Fruit fly (Drosophila melanogaster) whole organism, embryonic: ENCODE data around the gene Gcna.
A peak's percentile ranks its signal among the peaks of the same experiment; 100 is the strongest.

ENCODE experiments used
- Ada2b ChIP-seq: fragments of 200-800 bp; sonication (Bioruptor generic); IDR thresholded peaks from 2 replicates; pipeline ENCODE4 v1.3.6; 2022; ENCODE audit warnings: missing biosample characterization, missing genetic modification characterization
- Awh ChIP-seq: fragments of 200-800 bp; sonication (Bioruptor generic); IDR thresholded peaks from 2 replicates; pipeline ENCODE4, ENCODE4 v1.3.6; 2022; ENCODE audit warnings: missing biosample characterization, missing genetic modification characterization
- Bgb ChIP-seq: fragments of 200-800 bp; sonication (Bioruptor generic); IDR thresholded peaks from 2 replicates; pipeline ENCODE4 v1.3.6; 2022; ENCODE audit warnings: missing biosample characterization, missing genetic modification characterization; ENCODE audit not compliant: partially characterized antibody
- CG1024 ChIP-seq: fragments of 200-800 bp; sonication (Bioruptor generic); IDR thresholded peaks from 2 replicates; pipeline ENCODE4 v1.3.6; 2022; ENCODE audit warnings: missing biosample characterization, missing genetic modification characterization
- CG10959 ChIP-seq: fragments of 200-800 bp; sonication (Bioruptor generic); IDR thresholded peaks from 2 replicates; pipeline ENCODE4 v1.3.6; 2022; ENCODE audit warnings: missing biosample characterization, missing genetic modification characterization
- CG11695 ChIP-seq: fragments of 200-800 bp; sonication (Bioruptor generic); IDR thresholded peaks from 3 replicates; pipeline ENCODE4 v1.3.6; 2022; ENCODE audit warnings: missing biosample characterization, missing genetic modification characterization
- CG12299 ChIP-seq: fragments of 200-800 bp; sonication (Bioruptor generic); optimal IDR thresholded peaks from 2 replicates; lab custom pipeline; 2018; ENCODE audit warnings: missing biosample characterization, mild to moderate bottlenecking, missing genetic modification characterization
- CG14050 ChIP-seq: fragments of 200-800 bp; sonication (Bioruptor generic); IDR thresholded peaks from 3 replicates; pipeline ENCODE4 v1.3.6; 2022; ENCODE audit warnings: missing biosample characterization, missing genetic modification characterization
- CG14667 ChIP-seq: fragments of 200-800 bp; sonication (Bioruptor generic); IDR thresholded peaks from 2 replicates; pipeline ENCODE4 v1.3.6; 2022; ENCODE audit warnings: missing biosample characterization, missing genetic modification characterization
- CG15601 ChIP-seq: fragments of 200-800 bp; sonication (Bioruptor generic); optimal IDR thresholded peaks from 3 replicates; lab custom pipeline; 2019; ENCODE audit warnings: missing biosample characterization, mild to moderate bottlenecking, missing genetic modification characterization, moderate library complexity
- CG1603 ChIP-seq: fragments of 200-800 bp; sonication (Bioruptor generic); optimal IDR thresholded peaks from 2 replicates; lab custom pipeline; 2019; ENCODE audit warnings: missing biosample characterization, mild to moderate bottlenecking, missing genetic modification characterization, moderate library complexity
- CG17361 ChIP-seq: fragments of 200-800 bp; sonication (Bioruptor generic); IDR thresholded peaks from 3 replicates; pipeline ENCODE4 v1.3.6; 2022; ENCODE audit warnings: missing biosample characterization, missing genetic modification characterization
- CG17568 ChIP-seq: fragments of 200-800 bp; sonication (Bioruptor generic); optimal IDR thresholded peaks from 2 replicates; lab custom pipeline; 2018; ENCODE audit warnings: missing biosample characterization, mild to moderate bottlenecking, missing genetic modification characterization, moderate library complexity
- CG18011 ChIP-seq: fragments of 200-800 bp; sonication (Bioruptor generic); optimal IDR thresholded peaks from 2 replicates; lab custom pipeline; 2017; ENCODE audit warnings: missing biosample characterization, missing genetic modification characterization, mild to moderate bottlenecking, moderate library complexity, missing genotype
- CG31388 ChIP-seq: fragments of 200-800 bp; sonication (Bioruptor generic); optimal IDR thresholded peaks from 2 replicates; lab custom pipeline; 2016; ENCODE audit warnings: missing biosample characterization, missing genetic modification characterization
- CG31441 ChIP-seq: fragments of 200-800 bp; sonication (Bioruptor generic); IDR thresholded peaks from 2 replicates; pipeline ENCODE4 v1.3.6; 2022; ENCODE audit warnings: missing biosample characterization, missing genetic modification characterization
- CG3281 ChIP-seq: fragments of 200-800 bp; sonication (Bioruptor generic); optimal IDR thresholded peaks from 3 replicates; lab custom pipeline; 2017; ENCODE audit warnings: missing biosample characterization, mild to moderate bottlenecking, missing genetic modification characterization
- CG33557 ChIP-seq: fragments of 200-800 bp; sonication (Bioruptor generic); optimal IDR thresholded peaks from 2 replicates; lab custom pipeline; 2019; ENCODE audit warnings: missing biosample characterization, mild to moderate bottlenecking, missing genetic modification characterization, moderate library complexity
- CG5953 ChIP-seq: fragments of 200-800 bp; sonication (Bioruptor generic); IDR thresholded peaks from 2 replicates; pipeline ENCODE4 v1.3.6; 2022; ENCODE audit warnings: missing biosample characterization, missing genetic modification characterization
- CG6791 ChIP-seq: fragments of 200-800 bp; sonication (Bioruptor generic); IDR thresholded peaks from 3 replicates; pipeline ENCODE4 v1.3.6; 2022; ENCODE audit warnings: missing biosample characterization, missing genetic modification characterization; ENCODE audit not compliant: partially characterized antibody
- CG7271 ChIP-seq: fragments of 200-800 bp; sonication (Bioruptor generic); optimal IDR thresholded peaks from 2 replicates; lab custom pipeline; 2018; ENCODE audit warnings: missing biosample characterization, mild to moderate bottlenecking, missing genetic modification characterization, moderate library complexity
- CG7963 ChIP-seq: fragments of 200-800 bp; sonication (Bioruptor generic); IDR thresholded peaks from 3 replicates; pipeline ENCODE4 v1.3.6; 2022; ENCODE audit warnings: missing biosample characterization, missing genetic modification characterization; ENCODE audit not compliant: partially characterized antibody
- CG8281 ChIP-seq: fragments of 200-800 bp; sonication (Bioruptor generic); optimal IDR thresholded peaks from 2 replicates; lab custom pipeline; 2018; ENCODE audit warnings: missing biosample characterization, mild to moderate bottlenecking, missing genetic modification characterization, moderate library complexity
- CrebB ChIP-seq: fragments of 200-800 bp; sonication (Bioruptor generic); optimal IDR thresholded peaks from 3 replicates; lab custom pipeline; 2018; ENCODE audit warnings: missing biosample characterization, mild to moderate bottlenecking, missing genetic modification characterization
- Dek ChIP-seq: fragments of 200-800 bp; sonication (Bioruptor generic); optimal IDR thresholded peaks from 3 replicates; lab custom pipeline; 2019; ENCODE audit warnings: missing biosample characterization, mild to moderate bottlenecking, missing genetic modification characterization, moderate library complexity
- Dip2 ChIP-seq: fragments of 200-800 bp; sonication (Bioruptor generic); IDR thresholded peaks from 2 replicates; pipeline ENCODE4 v1.3.6; 2022; ENCODE audit warnings: missing biosample characterization, missing genetic modification characterization
- Ets65A ChIP-seq: fragments of 200-800 bp; sonication (Bioruptor generic); peaks from one replicate; lab custom pipeline; 2016; ENCODE audit warnings: missing biosample characterization, missing genetic modification characterization
- H2.0 ChIP-seq: fragments of 200-800 bp; sonication (Bioruptor generic); IDR thresholded peaks from 2 replicates; pipeline ENCODE4 v1.3.6; 2022; ENCODE audit warnings: missing biosample characterization, missing genetic modification characterization
- HmgZ ChIP-seq: fragments of 200-800 bp; sonication (Bioruptor generic); optimal IDR thresholded peaks from 2 replicates; lab custom pipeline; 2018; ENCODE audit warnings: missing biosample characterization, mild to moderate bottlenecking, missing genetic modification characterization
- Jarid2 ChIP-seq: fragments of 200-800 bp; sonication (Bioruptor generic); optimal IDR thresholded peaks from 3 replicates; lab custom pipeline; 2017; ENCODE audit warnings: mild to moderate bottlenecking, missing biosample characterization, missing genetic modification reagents, missing genetic modification characterization
- Lpt ChIP-seq: fragments of >200 bp; optimal IDR thresholded peaks from 2 replicates; lab custom pipeline; 2018; ENCODE audit warnings: missing biosample characterization, missing genetic modification characterization
- Optix ChIP-seq: fragments of 200-800 bp; sonication (Bioruptor generic); IDR thresholded peaks from 3 replicates; pipeline ENCODE4 v1.3.6; 2022; ENCODE audit warnings: missing biosample characterization, missing genetic modification characterization
- Rx ChIP-seq: fragments of 200-800 bp; sonication (Bioruptor generic); IDR thresholded peaks from 2 replicates; pipeline ENCODE4 v1.3.6; 2022; ENCODE audit warnings: missing biosample characterization, missing genetic modification characterization
- Ssrp ChIP-seq: fragments of 200-800 bp; sonication (Bioruptor generic); optimal IDR thresholded peaks from 2 replicates; lab custom pipeline; 2018; ENCODE audit warnings: missing biosample characterization, mild to moderate bottlenecking, missing genetic modification characterization, moderate library complexity
- Xrp1 ChIP-seq: fragments of 200-800 bp; sonication (Bioruptor generic); IDR thresholded peaks from 2 replicates; pipeline ENCODE4 v1.3.6; 2022; ENCODE audit warnings: missing biosample characterization, missing genetic modification characterization
- amos ChIP-seq: fragments of 200-800 bp; sonication (Bioruptor generic); IDR thresholded peaks from 2 replicates; pipeline ENCODE4 v1.3.6; 2022; ENCODE audit warnings: missing biosample characterization, missing genetic modification characterization; ENCODE audit not compliant: partially characterized antibody
- bigmax ChIP-seq: fragments of 200-800 bp; sonication (Bioruptor generic); optimal IDR thresholded peaks from 2 replicates; lab custom pipeline; 2018; ENCODE audit warnings: missing biosample characterization, mild to moderate bottlenecking, missing genetic modification characterization
- danr ChIP-seq: fragments of 200-800 bp; sonication (Bioruptor generic); IDR thresholded peaks from 2 replicates; pipeline ENCODE4 v1.3.6; 2022; ENCODE audit warnings: missing biosample characterization, missing genetic modification characterization
- disco-r ChIP-seq: fragments of 200-800 bp; sonication (Bioruptor generic); optimal IDR thresholded peaks from 2 replicates; lab custom pipeline; 2016; ENCODE audit warnings: missing biosample characterization, missing genetic modification characterization
- exex ChIP-seq: fragments of 200-800 bp; sonication (Bioruptor generic); optimal IDR thresholded peaks from 4 replicates; lab custom pipeline; 2018; ENCODE audit warnings: missing biosample characterization, mild to moderate bottlenecking, missing genetic modification characterization, moderate library complexity
- gcm2 ChIP-seq: fragments of 200-800 bp; sonication (Bioruptor generic); optimal IDR thresholded peaks from 2 replicates; lab custom pipeline; 2016; ENCODE audit warnings: missing biosample characterization, missing genetic modification characterization
- grau ChIP-seq: fragments of 200-800 bp; optimal IDR thresholded peaks from 3 replicates; lab custom pipeline; 2019; ENCODE audit warnings: missing biosample characterization, mild to moderate bottlenecking, missing genetic modification characterization, moderate library complexity
- klu ChIP-seq: fragments of 200-800 bp; sonication (Bioruptor generic); IDR thresholded peaks from 2 replicates; pipeline ENCODE4 v1.3.6; 2022; ENCODE audit warnings: missing biosample characterization, missing genetic modification characterization
- pb ChIP-seq: fragments of 200-800 bp; sonication (Bioruptor generic); optimal IDR thresholded peaks from 3 replicates; lab custom pipeline; 2016; ENCODE audit warnings: missing biosample characterization, missing genetic modification characterization
- phol ChIP-seq: fragments of 200-800 bp; sonication (Bioruptor generic); optimal IDR thresholded peaks from 3 replicates; lab custom pipeline; 2018; ENCODE audit warnings: missing biosample characterization, mild to moderate bottlenecking, missing genetic modification characterization, moderate library complexity
- pros ChIP-seq: fragments of 200-800 bp; sonication (Bioruptor generic); optimal IDR thresholded peaks from 3 replicates; lab custom pipeline; 2019; ENCODE audit warnings: missing biosample characterization, mild to moderate bottlenecking, missing genetic modification characterization, moderate library complexity
- rib ChIP-seq: fragments of 200-800 bp; sonication (Bioruptor generic); IDR thresholded peaks from 2 replicates; pipeline ENCODE4 v1.3.6; 2022; ENCODE audit warnings: missing biosample characterization, missing genetic modification characterization
- sens ChIP-seq: fragments of 200-800 bp; sonication (Bioruptor generic); peaks from one replicate; lab custom pipeline; 2016; ENCODE audit warnings: missing biosample characterization, missing genetic modification characterization
- sim ChIP-seq: fragments of 200-800 bp; sonication (Bioruptor generic); IDR thresholded peaks from 2 replicates; pipeline ENCODE4 v1.3.6; 2022; ENCODE audit warnings: missing biosample characterization, missing genetic modification characterization
- sqz ChIP-seq: fragments of 200-800 bp; sonication (Bioruptor generic); optimal IDR thresholded peaks from 3 replicates; lab custom pipeline; 2018; ENCODE audit warnings: missing biosample characterization, mild to moderate bottlenecking, missing genetic modification characterization
- vnd ChIP-seq: fragments of 200-800 bp; sonication (Bioruptor generic); IDR thresholded peaks from 3 replicates; pipeline ENCODE4 v1.3.6; 2022; ENCODE audit warnings: missing biosample characterization, missing genetic modification characterization; ENCODE audit not compliant: partially characterized antibody

Gcna gene

DNA sequence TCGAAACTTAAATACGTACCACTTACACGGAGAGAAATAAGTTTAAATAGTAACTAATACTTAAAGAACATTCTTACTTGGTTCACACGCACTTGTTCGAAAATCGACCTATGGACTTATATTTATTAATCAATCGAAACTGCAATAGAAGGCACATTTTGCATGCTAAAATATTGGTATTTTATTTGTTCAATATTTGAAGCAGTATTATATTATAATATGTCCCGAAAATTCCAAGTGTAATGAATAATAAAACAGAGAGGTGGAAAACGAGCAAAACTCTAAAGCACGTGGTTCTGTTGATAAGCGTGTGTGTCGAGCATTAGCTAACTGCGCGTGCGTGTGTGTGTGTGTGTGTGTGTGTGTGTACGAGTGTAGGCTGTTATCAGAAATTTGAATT is 15.7 kb downstream of the Gcna start (continued):
- peak; percentile 95 for TF ChIP-seq Ets65A (GFP tag; lab: Kevin White, UChicago)
- peak; percentile 91 for TF ChIP-seq grau (tag; lab: Kevin White, UChicago)
- peak; percentile 43 for TF ChIP-seq CG10959 (GFP tag; lab: Robert Waterston, UW)
- TF ChIP-seq Lpt (GFP tag; lab: Kevin White, UChicago), result no peak
- TF ChIP-seq pb (GFP tag; lab: Kevin White, UChicago), result peak; percentile 23
- TF ChIP-seq gcm2, result peak; percentile 44
- no peak; the same call in 1 of the 2 replicates for TF ChIP-seq Dip2
- TF ChIP-seq Optix (GFP tag; lab: Robert Waterston, UW), result no peak
- peak; percentile 63 for TF ChIP-seq disco-r (GFP tag; lab: Kevin White, UChicago)
- peak; percentile 80 for TF ChIP-seq CG1603 (tag; lab: Kevin White, UChicago)
- no peak for TF ChIP-seq CG5953
- peak; percentile 95 for TF ChIP-seq HmgZ (tag; lab: Kevin White, UChicago)
- TF ChIP-seq sens (GFP tag; lab: Kevin White, UChicago), result peak; percentile 92
- TF ChIP-seq CG11695 (GFP tag; lab: Robert Waterston, UW), result peak; percentile 76
- no peak for TF ChIP-seq amos (GFP tag; lab: Robert Waterston, UW)
- TF ChIP-seq danr (GFP tag; lab: Robert Waterston, UW), result no peak
- peak; percentile 49 for TF ChIP-seq CG33557 (GFP tag; lab: Kevin White, UChicago)
- TF ChIP-seq sqz (GFP tag; lab: Kevin White, UChicago), result peak; percentile 43
- peak; percentile 57 for TF ChIP-seq Jarid2 (GFP tag; lab: Kevin White, UChicago)
- TF ChIP-seq CG1024 (GFP tag; lab: Robert Waterston, UW), result no peak
- TF ChIP-seq Ssrp (tag; lab: Kevin White, UChicago), result peak; percentile 67
- peak; percentile 62 for TF ChIP-seq CG8281
- TF ChIP-seq CG14050, result peak; percentile 61; the same call in 2 of the 3 replicates
- TF ChIP-seq H2.0 (GFP tag; lab: Robert Waterston, UW), result peak; percentile 74
- TF ChIP-seq CG31388 (GFP tag; lab: Kevin White, UChicago), result peak; percentile 21
- TF ChIP-seq exex (tag; lab: Kevin White, UChicago), result peak; percentile 89
- TF ChIP-seq Dek, result peak; percentile 92
- peak; percentile 83 for TF ChIP-seq CG12299 (tag; lab: Kevin White, UChicago)
- TF ChIP-seq Xrp1 (GFP tag; lab: Robert Waterston, UW), result peak; percentile 80
- TF ChIP-seq bigmax (GFP tag; lab: Kevin White, UChicago), result no peak
- peak; percentile 62 for TF ChIP-seq CG15601 (tag; lab: Kevin White, UChicago)
- TF ChIP-seq Awh, result peak; percentile 58
- TF ChIP-seq CG18011 (GFP tag; lab: Kevin White, UChicago), result peak; percentile 71
- peak; percentile 75 for TF ChIP-seq Ada2b (GFP tag; lab: Robert Waterston, UW)
- peak; percentile 15 for TF ChIP-seq CG7271 (tag; lab: Kevin White, UChicago)
- TF ChIP-seq sim (GFP tag; lab: Robert Waterston, UW), result peak; percentile 43; the same call in 1 of the 2 replicates
- TF ChIP-seq CG3281 (GFP tag; lab: Kevin White, UChicago), result peak; percentile 94
- TF ChIP-seq CG17568 (GFP tag; lab: Kevin White, UChicago), result peak; percentile 84
- TF ChIP-seq rib (GFP tag; lab: Robert Waterston, UW), result peak; percentile 68
- peak; percentile 27; the same call in 1 of the 2 replicates for TF ChIP-seq Rx (GFP tag; lab: Robert Waterston, UW)
- peak; percentile 81 for TF ChIP-seq phol
- no peak for TF ChIP-seq CG7963 (GFP tag; lab: Robert Waterston, UW)
- TF ChIP-seq pros (GFP tag; lab: Kevin White, UChicago), result no peak
- peak; percentile 58; the same call in 1 of the 2 replicates for TF ChIP-seq CG14667 (GFP tag; lab: Robert Waterston, UW)
- TF ChIP-seq CG17361 (GFP tag; lab: Robert Waterston, UW), result peak; percentile 82
- peak; percentile 85 for TF ChIP-seq CrebB (tag; lab: Kevin White, UChicago)
- TF ChIP-seq CG31441 (GFP tag; lab: Robert Waterston, UW), result peak; percentile 80
- TF ChIP-seq klu, result peak; percentile 62; the same call in 1 of the 2 replicates
- TF ChIP-seq vnd (GFP tag; lab: Robert Waterston, UW), result no peak
- no peak for TF ChIP-seq CG6791
- TF ChIP-seq Bgb, result no peak
